Worm (Caenorhabditis elegans) whole organism, midembryonic: ENCODE results near the gene Y97E10AR.6.

Experiments used
- cog-1 ChIP-seq: sonication (generic microtip); optimal IDR thresholded peaks from 2 replicates; lab custom pipeline; 2016; ENCODE audit warnings: missing genetic modification characterization, missing compliant biosample characterization
- flt-1 ChIP-seq: fragments of 200-800 bp; sonication (Bioruptor generic); IDR thresholded peaks from 2 replicates; pipeline ENCODE4 v1.3.6; 2022; ENCODE audit warnings: missing genetic modification characterization, missing compliant biosample characterization
- klf-2 ChIP-seq: fragments of 200-800 bp; sonication (Bioruptor generic); conservative IDR thresholded peaks from 2 replicates; pipeline ENCODE4 v1.3.6; 2022; ENCODE audit warnings: missing genetic modification reagents, missing genetic modification characterization, missing compliant biosample characterization
- med-1 ChIP-seq: sonication (generic microtip); optimal IDR thresholded peaks from 2 replicates; lab custom pipeline; 2017; ENCODE audit warnings: missing genetic modification characterization, mild to moderate bottlenecking, missing compliant biosample characterization, antibody characterized with exemption, missing genetic modification reagents; ENCODE audit not compliant: insufficient read depth
- tab-1 ChIP-seq: fragments of 200-800 bp; sonication (Bioruptor generic); IDR thresholded peaks from 2 replicates; pipeline ENCODE4 v1.3.6; 2022; ENCODE audit warnings: missing genetic modification characterization, missing compliant biosample characterization
- ztf-23 ChIP-seq: fragments of 200-800 bp; sonication (Bioruptor generic); IDR thresholded peaks from 2 replicates; pipeline ENCODE4 v1.3.6; 2022; ENCODE audit warnings: missing genetic modification reagents, missing genetic modification characterization, missing compliant biosample characterization
- ztf-29 ChIP-seq: fragments of 200-800 bp; sonication (Bioruptor generic); IDR thresholded peaks from 2 replicates; pipeline ENCODE4 v1.3.6; 2022; ENCODE audit warnings: missing genetic modification reagents, missing genetic modification characterization, missing compliant biosample characterization

ce11 chrV:8062074-8062473 is 48.3 kb upstream of the Y97E10AR.6 start, which contains the start of gene str-139:
- no peak for TF ChIP-seq klf-2 (GFP tag; lab: Robert Waterston, UW)
- TF ChIP-seq ztf-29 (GFP tag; lab: Robert Waterston, UW), result no peak
- no peak for TF ChIP-seq flt-1 (GFP tag; lab: Robert Waterston, UW)
- TF ChIP-seq cog-1, result no peak
- TF ChIP-seq med-1 (GFP tag; lab: Kevin White, UChicago), result no peak
- TF ChIP-seq tab-1, result no peak
- no peak for TF ChIP-seq ztf-23 (GFP tag; lab: Robert Waterston, UW)
